Fruit fly (Drosophila melanogaster) whole organism, embryonic: ENCODE results near the gene CanB.
A peak's percentile ranks its signal among the peaks of the same experiment; 100 is the strongest.

ENCODE experiments used
- Antp ChIP-seq: fragments of 200-800 bp; sonication (Bioruptor generic); optimal IDR thresholded peaks from 3 replicates; lab custom pipeline; 2016; ENCODE audit warnings: missing biosample characterization, missing genetic modification characterization
- Bgb ChIP-seq: fragments of 200-800 bp; sonication (Bioruptor generic); IDR thresholded peaks from 2 replicates; pipeline ENCODE4 v1.3.6; 2022; ENCODE audit warnings: missing biosample characterization, missing genetic modification characterization; ENCODE audit not compliant: partially characterized antibody
- CG10462 ChIP-seq: fragments of 200-800 bp; sonication (Bioruptor generic); optimal IDR thresholded peaks from 2 replicates; lab custom pipeline; 2016; ENCODE audit warnings: missing biosample characterization, missing genetic modification characterization
- CG11093 ChIP-seq: fragments of 200-800 bp; sonication (Bioruptor generic); IDR thresholded peaks from 3 replicates; pipeline ENCODE4 v1.3.6; 2022; ENCODE audit warnings: missing biosample characterization, missing genetic modification characterization
- CG11504 ChIP-seq: fragments of 200-800 bp; sonication (Bioruptor generic); optimal IDR thresholded peaks from 3 replicates; lab custom pipeline; 2019; ENCODE audit warnings: missing biosample characterization, mild to moderate bottlenecking, missing genetic modification characterization, moderate library complexity
- CG12155 ChIP-seq: fragments of 200-800 bp; sonication (Bioruptor generic); optimal IDR thresholded peaks from 3 replicates; lab custom pipeline; 2016; ENCODE audit warnings: missing biosample characterization, missing genetic modification characterization
- CG12942 ChIP-seq: fragments of 200-800 bp; sonication (Bioruptor generic); optimal IDR thresholded peaks from 3 replicates; lab custom pipeline; 2016; ENCODE audit warnings: missing biosample characterization, missing genetic modification characterization
- CG1529 ChIP-seq: fragments of 200-800 bp; sonication (Bioruptor generic); optimal IDR thresholded peaks from 3 replicates; lab custom pipeline; 2018; ENCODE audit warnings: missing biosample characterization, missing genetic modification characterization
- CG15479 ChIP-seq: fragments of 200-800 bp; sonication (Bioruptor generic); optimal IDR thresholded peaks from 3 replicates; lab custom pipeline; 2019; ENCODE audit warnings: missing biosample characterization, mild to moderate bottlenecking, missing genetic modification characterization, moderate library complexity
- CG17612 ChIP-seq: fragments of 200-800 bp; sonication (Bioruptor generic); IDR thresholded peaks from 2 replicates; pipeline ENCODE4 v1.3.6; 2022; ENCODE audit warnings: missing biosample characterization, missing genetic modification characterization
- CG17802 ChIP-seq: fragments of 200-800 bp; sonication (Bioruptor generic); optimal IDR thresholded peaks from 2 replicates; lab custom pipeline; 2018; ENCODE audit warnings: missing biosample characterization, mild to moderate bottlenecking, missing genetic modification characterization, moderate library complexity
- CG17912 ChIP-seq: fragments of 200-800 bp; sonication (Bioruptor generic); optimal IDR thresholded peaks from 2 replicates; lab custom pipeline; 2018; ENCODE audit warnings: missing biosample characterization, mild to moderate bottlenecking, missing genetic modification characterization
- CG1832 ChIP-seq: fragments of 200-800 bp; sonication (Bioruptor generic); optimal IDR thresholded peaks from 2 replicates; lab custom pipeline; 2017; ENCODE audit warnings: missing biosample characterization, mild to moderate bottlenecking, missing genetic modification characterization, inconsistent platforms
- CG3847 ChIP-seq: fragments of 200-800 bp; sonication (Bioruptor generic); IDR thresholded peaks from 2 replicates; pipeline ENCODE4 v1.3.6; 2022; ENCODE audit warnings: missing biosample characterization, missing genetic modification characterization
- CG4360 ChIP-seq: fragments of 200-800 bp; sonication (Bioruptor generic); IDR thresholded peaks from 2 replicates; pipeline ENCODE4 v1.3.6; 2022; ENCODE audit warnings: missing biosample characterization, missing genetic modification characterization
- CG5953 ChIP-seq: fragments of 200-800 bp; sonication (Bioruptor generic); IDR thresholded peaks from 2 replicates; pipeline ENCODE4 v1.3.6; 2022; ENCODE audit warnings: missing biosample characterization, missing genetic modification characterization
- CG7271 ChIP-seq: fragments of 200-800 bp; sonication (Bioruptor generic); optimal IDR thresholded peaks from 2 replicates; lab custom pipeline; 2018; ENCODE audit warnings: missing biosample characterization, mild to moderate bottlenecking, missing genetic modification characterization, moderate library complexity
- CG7357 ChIP-seq: fragments of 200-800 bp; sonication (Bioruptor generic); IDR thresholded peaks from 3 replicates; pipeline ENCODE4 v1.3.6; 2022; ENCODE audit warnings: missing biosample characterization, missing genetic modification characterization
- CG7372 ChIP-seq: fragments of 200-800 bp; sonication (Bioruptor generic); IDR thresholded peaks from 2 replicates; pipeline ENCODE4 v1.3.6; 2022; ENCODE audit warnings: missing biosample characterization, missing genetic modification characterization
- CG7786 ChIP-seq: fragments of 200-800 bp; sonication (Bioruptor generic); optimal IDR thresholded peaks from 2 replicates; lab custom pipeline; 2016; ENCODE audit warnings: missing biosample characterization, missing genetic modification characterization
- CG7987 ChIP-seq: fragments of 200-800 bp; sonication (Bioruptor generic); optimal IDR thresholded peaks from 2 replicates; lab custom pipeline; 2018; ENCODE audit warnings: missing biosample characterization, mild to moderate bottlenecking, missing genetic modification characterization, moderate library complexity
- CG8089 ChIP-seq: fragments of 200-800 bp; sonication (Bioruptor generic); optimal IDR thresholded peaks from 3 replicates; lab custom pipeline; 2016; ENCODE audit warnings: missing biosample characterization, missing genetic modification characterization
- CG9215 ChIP-seq: fragments of 200-800 bp; sonication (Bioruptor generic); IDR thresholded peaks from 2 replicates; pipeline ENCODE4 v1.3.6; 2022; ENCODE audit warnings: missing biosample characterization, missing genetic modification characterization
- CoRest ChIP-seq: fragments of 200-800 bp; sonication (Bioruptor generic); optimal IDR thresholded peaks from 3 replicates; lab custom pipeline; 2018; ENCODE audit warnings: missing biosample characterization, mild to moderate bottlenecking, missing genetic modification characterization, moderate library complexity
- Deaf1 ChIP-seq: fragments of 200-800 bp; optimal IDR thresholded peaks from 3 replicates; lab custom pipeline; 2019; ENCODE audit warnings: missing biosample characterization, mild to moderate bottlenecking, missing genetic modification characterization, moderate library complexity
- HHEX ChIP-seq: fragments of 200-800 bp; sonication (Bioruptor generic); optimal IDR thresholded peaks from 3 replicates; lab custom pipeline; 2017; ENCODE audit warnings: missing biosample characterization, mild to moderate bottlenecking, missing genetic modification characterization, missing genetic modification reagents
- HmgD ChIP-seq: fragments of 200-800 bp; sonication (Bioruptor generic); optimal IDR thresholded peaks from 3 replicates; lab custom pipeline; 2016; ENCODE audit warnings: missing biosample characterization, missing genetic modification characterization
- Hr3 ChIP-seq: fragments of 200-800 bp; sonication (Bioruptor generic); optimal IDR thresholded peaks from 3 replicates; lab custom pipeline; 2016; ENCODE audit warnings: missing biosample characterization, missing genetic modification characterization
- Hr39 ChIP-seq: fragments of >200 bp; optimal IDR thresholded peaks from 2 replicates; lab custom pipeline; 2017
- Hr78 ChIP-seq, 2 experiments: fragments of 200-800 bp in 1 of 2; fragments of >200 bp in 1 of 2; sonication (Bioruptor generic) in 1 of 2; optimal IDR thresholded peaks; 2 replicates each; lab custom pipeline; 2017 to 2019; ENCODE audit warnings: missing biosample characterization in 2 of 2, missing genetic modification characterization in 2 of 2, mild to moderate bottlenecking in 1 of 2, moderate library complexity in 1 of 2
- Lhr ChIP-seq: fragments of 200-800 bp; sonication (Bioruptor generic); optimal IDR thresholded peaks from 3 replicates; lab custom pipeline; 2017; ENCODE audit warnings: mild to moderate bottlenecking, missing biosample characterization, missing genetic modification reagents, missing genetic modification characterization
- MESR4 ChIP-seq: fragments of 200-800 bp; sonication (Bioruptor generic); optimal IDR thresholded peaks from 2 replicates; lab custom pipeline; 2018; ENCODE audit warnings: missing biosample characterization, mild to moderate bottlenecking, missing genetic modification characterization, moderate library complexity
- Mes4 ChIP-seq: fragments of 200-800 bp; sonication (Bioruptor generic); optimal IDR thresholded peaks from 2 replicates; lab custom pipeline; 2016; ENCODE audit warnings: missing biosample characterization, missing genetic modification characterization
- Sry-β ChIP-seq: fragments of 200-800 bp; sonication (Bioruptor generic); optimal IDR thresholded peaks from 2 replicates; lab custom pipeline; 2018; ENCODE audit warnings: missing biosample characterization, mild to moderate bottlenecking, missing genetic modification characterization, moderate library complexity
- az2 ChIP-seq: fragments of 200-800 bp; sonication (Bioruptor generic); optimal IDR thresholded peaks from 3 replicates; lab custom pipeline; 2016; ENCODE audit warnings: missing biosample characterization, missing genetic modification characterization
- bowl ChIP-seq: fragments of 200-800 bp; sonication (Bioruptor generic); IDR thresholded peaks from 2 replicates; pipeline ENCODE4 v1.3.6; 2022; ENCODE audit warnings: missing biosample characterization, missing genetic modification characterization
- btn ChIP-seq: fragments of 200-800 bp; sonication (Bioruptor generic); optimal IDR thresholded peaks from 2 replicates; lab custom pipeline; 2016; ENCODE audit warnings: missing biosample characterization, missing genetic modification characterization
- cas ChIP-seq: fragments of 200-800 bp; sonication (Bioruptor generic); IDR thresholded peaks from 2 replicates; pipeline ENCODE4 v1.3.6; 2022; ENCODE audit warnings: missing biosample characterization, missing genetic modification characterization
- chif ChIP-seq, 2 experiments: fragments of 200-800 bp; sonication (Bioruptor generic); optimal IDR thresholded peaks; 3 replicates each; lab custom pipeline; 2016; ENCODE audit warnings: missing biosample characterization in 2 of 2, missing genetic modification characterization in 2 of 2
- croc ChIP-seq: fragments of 200-800 bp; sonication (Bioruptor generic); conservative IDR thresholded peaks from 3 replicates; pipeline ENCODE4 v1.3.6; 2022; ENCODE audit warnings: missing biosample characterization, missing genetic modification characterization
- dysf ChIP-seq: fragments of 200-800 bp; sonication (Bioruptor generic); IDR thresholded peaks from 3 replicates; pipeline ENCODE4 v1.3.6; 2022; ENCODE audit warnings: missing biosample characterization, missing genetic modification characterization
- fd102C ChIP-seq: fragments of 200-800 bp; sonication (Bioruptor generic); optimal IDR thresholded peaks from 2 replicates; lab custom pipeline; 2018; ENCODE audit warnings: missing biosample characterization, mild to moderate bottlenecking, missing genetic modification characterization, moderate library complexity
- fd64A ChIP-seq: fragments of 200-800 bp; sonication (Bioruptor generic); optimal IDR thresholded peaks from 3 replicates; lab custom pipeline; 2018; ENCODE audit warnings: missing biosample characterization, mild to moderate bottlenecking, missing genetic modification characterization
- gcm ChIP-seq: fragments of 200-800 bp; sonication (Bioruptor generic); optimal IDR thresholded peaks from 2 replicates; lab custom pipeline; 2019; ENCODE audit warnings: missing biosample characterization, mild to moderate bottlenecking, missing genetic modification characterization, moderate library complexity
- her ChIP-seq: fragments of 200-800 bp; sonication (Bioruptor generic); optimal IDR thresholded peaks from 2 replicates; lab custom pipeline; 2016; ENCODE audit warnings: missing biosample characterization, missing genetic modification characterization
- klu ChIP-seq: fragments of 200-800 bp; sonication (Bioruptor generic); IDR thresholded peaks from 2 replicates; pipeline ENCODE4 v1.3.6; 2022; ENCODE audit warnings: missing biosample characterization, missing genetic modification characterization
- odd ChIP-seq: fragments of 200-800 bp; sonication (Bioruptor generic); optimal IDR thresholded peaks from 2 replicates; lab custom pipeline; 2017; ENCODE audit warnings: missing biosample characterization, mild to moderate bottlenecking, missing genetic modification characterization
- sens-2 ChIP-seq: fragments of 200-800 bp; sonication (Bioruptor generic); IDR thresholded peaks from 2 replicates; pipeline ENCODE4 v1.3.6; 2022; ENCODE audit warnings: missing biosample characterization, missing genetic modification characterization
- sqz ChIP-seq: fragments of 200-800 bp; sonication (Bioruptor generic); optimal IDR thresholded peaks from 3 replicates; lab custom pipeline; 2018; ENCODE audit warnings: missing biosample characterization, mild to moderate bottlenecking, missing genetic modification characterization
- toy ChIP-seq: fragments of 200-800 bp; sonication (Bioruptor generic); IDR thresholded peaks from 2 replicates; pipeline ENCODE4 v1.3.6; 2022; ENCODE audit warnings: missing biosample characterization, missing genetic modification characterization
- tup ChIP-seq: fragments of 200-800 bp; sonication (Bioruptor generic); optimal IDR thresholded peaks from 2 replicates; lab custom pipeline; 2016; ENCODE audit warnings: missing biosample characterization, mild to moderate bottlenecking, missing genetic modification characterization, moderate library complexity
- usp ChIP-seq: fragments of >200 bp; optimal IDR thresholded peaks from 2 replicates; lab custom pipeline; 2017; ENCODE audit warnings: missing biosample characterization, missing genetic modification characterization
- z ChIP-seq: fragments of 200-800 bp; sonication (Bioruptor generic); IDR thresholded peaks from 3 replicates; pipeline ENCODE4 v1.3.6; 2022; ENCODE audit warnings: missing biosample characterization, missing genetic modification characterization

CanB gene

DNA sequence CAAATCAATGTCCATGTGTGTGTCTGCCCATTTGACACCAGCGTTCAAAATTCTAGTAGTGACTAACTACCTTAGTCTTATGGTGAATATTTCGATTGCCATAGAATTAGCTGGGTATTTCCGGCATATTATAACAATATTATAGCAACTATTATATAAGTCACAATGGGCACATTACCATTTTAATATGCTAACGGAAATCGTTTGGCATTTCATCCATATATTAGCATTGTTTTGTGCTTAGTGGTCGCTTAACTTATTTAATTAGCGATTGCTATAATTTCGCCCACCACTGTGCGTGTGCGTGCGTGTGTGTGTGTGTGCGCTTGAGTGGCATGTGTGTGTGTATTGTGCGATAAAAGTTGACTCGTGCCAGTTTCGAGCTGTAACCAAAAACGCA lies 4.4 kb downstream of the CanB start (continued):
- TF ChIP-seq sens-2 (no peak), Antp (GFP tag; lab: Kevin White, UChicago) (no peak), CG10462 (GFP tag; lab: Kevin White, UChicago) (no peak), btn (no peak), CG4360 (GFP tag; lab: Robert Waterston, UW) (no peak), CG1529 (GFP tag; lab: Kevin White, UChicago) (no peak), CG12155 (GFP tag; lab: Kevin White, UChicago) (no peak), Mes4 (no peak), Hr78 (GFP tag; optimal IDR thresholded peaks at IDR 0.05; lab: Kevin White, UChicago) (no peak), fd102C (GFP tag; lab: Kevin White, UChicago) (no peak), croc (GFP tag; lab: Robert Waterston, UW) (no peak; the same call in 2 of the 3 replicates), CG7987 (GFP tag; lab: Kevin White, UChicago) (no peak), CG7372 (no peak), HmgD (GFP tag; lab: Kevin White, UChicago) (no peak), CG15479 (no peak), sqz (GFP tag; lab: Kevin White, UChicago) (no peak), CG8089 (GFP tag; lab: Kevin White, UChicago) (no peak), z (GFP tag; lab: Robert Waterston, UW) (no peak), toy (GFP tag; lab: Robert Waterston, UW) (no peak), CG7357 (GFP tag; lab: Robert Waterston, UW) (no peak), CG11093 (no peak), tup (no peak), klu (GFP tag; lab: Robert Waterston, UW) (no peak), Hr39 (no peak), fd64A (GFP tag; lab: Kevin White, UChicago) (no peak), CG3847 (GFP tag; lab: Robert Waterston, UW) (0 out of 2 replicates have a peak, but pooled peaks have one; percentile 23), CG1832 (GFP tag; lab: Kevin White, UChicago) (no peak), CG5953 (GFP tag; lab: Robert Waterston, UW) (no peak), CG7786 (no peak), CG12942 (GFP tag; lab: Kevin White, UChicago) (no peak), gcm (GFP tag; lab: Kevin White, UChicago) (no peak), Lhr (GFP tag; lab: Kevin White, UChicago) (no peak), CG7271 (no peak), chif (GFP tag; optimal IDR thresholded peaks at IDR 0.05; lab: Kevin White, UChicago) (no peak), bowl (no peak), odd (peak; percentile 9), Hr3 (GFP tag; lab: Kevin White, UChicago) (no peak), MESR4 (GFP tag; lab: Kevin White, UChicago) (no peak), az2 (GFP tag; lab: Kevin White, UChicago) (no peak), usp (GFP tag; lab: Kevin White, UChicago) (no peak), CoRest (tag; lab: Kevin White, UChicago) (peak; percentile 49), Deaf1 (tag; lab: Kevin White, UChicago) (no peak), her (GFP tag; lab: Kevin White, UChicago) (no peak), CG17612 (GFP tag; lab: Robert Waterston, UW) (no peak), Bgb (no peak), HHEX (GFP tag; lab: Kevin White, UChicago) (peak; percentile 45), CG9215 (GFP tag; lab: Robert Waterston, UW) (no peak), CG17912 (GFP tag; lab: Kevin White, UChicago) (no peak), cas (GFP tag; lab: Robert Waterston, UW) (no peak), CG11504 (tag; lab: Kevin White, UChicago) (peak; percentile 71), dysf (GFP tag; lab: Robert Waterston, UW) (peak; percentile 62), Sry-β (GFP tag; lab: Kevin White, UChicago) (no peak), CG17802 (tag; lab: Kevin White, UChicago) (no peak)
